Worm (Caenorhabditis elegans) whole organism, young adult: ENCODE measurements around the gene epn-1.
A peak's percentile ranks its signal among the peaks of the same experiment; 100 is the strongest.

Experiments used
- B0035.1 ChIP-seq: sonication (generic microtip); optimal IDR thresholded peaks from 2 replicates; lab custom pipeline; 2016; ENCODE audit warnings: missing genetic modification characterization, mild to moderate bottlenecking, missing compliant biosample characterization, missing genotype, missing genetic modification reagents
- D2030.7 ChIP-seq: fragments of 200-800 bp; sonication (Bioruptor generic); IDR thresholded peaks from 2 replicates; pipeline ENCODE4 v1.3.6; 2022; ENCODE audit warnings: missing genetic modification reagents, missing genetic modification characterization, missing compliant biosample characterization
- F22D6.2 ChIP-seq: sonication (generic microtip); optimal IDR thresholded peaks from 2 replicates; lab custom pipeline; 2016; ENCODE audit warnings: mild to moderate bottlenecking, missing genetic modification characterization, missing compliant biosample characterization
- F39B2.1 ChIP-seq: fragments of 200-800 bp; sonication (Bioruptor generic); IDR thresholded peaks from 2 replicates; pipeline ENCODE4 v1.3.6; 2022; ENCODE audit warnings: missing genetic modification reagents, missing genetic modification characterization, missing compliant biosample characterization
- Y67H2A.10 ChIP-seq: fragments of 200-800 bp; sonication (Bioruptor generic); conservative IDR thresholded peaks from 2 replicates; pipeline ENCODE4 v1.3.6; 2022; ENCODE audit warnings: missing genetic modification reagents, missing genetic modification characterization, missing compliant biosample characterization
- aptf-2 ChIP-seq: fragments of 200-800 bp; sonication (Bioruptor generic); conservative IDR thresholded peaks from 2 replicates; pipeline ENCODE4 v1.3.6; 2022; ENCODE audit warnings: missing genetic modification reagents, missing genetic modification characterization, missing compliant biosample characterization
- attf-3 ChIP-seq: fragments of 200-800 bp; sonication (Bioruptor generic); conservative IDR thresholded peaks from 2 replicates; pipeline ENCODE4 v1.3.6; 2022; ENCODE audit warnings: missing genetic modification reagents, missing genetic modification characterization, missing compliant biosample characterization
- bed-1 ChIP-seq: fragments of 200-800 bp; sonication (Bioruptor generic); IDR thresholded peaks from 2 replicates; pipeline ENCODE4 v1.3.6; 2022; ENCODE audit warnings: missing genetic modification reagents, missing genetic modification characterization, missing compliant biosample characterization
- bed-2 ChIP-seq: fragments of 200-800 bp; sonication (Bioruptor generic); IDR thresholded peaks from 2 replicates; pipeline ENCODE4 v1.3.6; 2022; ENCODE audit warnings: missing genetic modification reagents, missing genetic modification characterization, missing compliant biosample characterization
- ceh-100 ChIP-seq: fragments of 200-800 bp; sonication (Bioruptor generic); IDR thresholded peaks from 2 replicates; pipeline ENCODE4 v1.3.6; 2022; ENCODE audit warnings: missing genetic modification reagents, missing genetic modification characterization, missing compliant biosample characterization
- ceh-79 ChIP-seq: sonication (generic microtip); optimal IDR thresholded peaks from 2 replicates; lab custom pipeline; 2017; ENCODE audit warnings: mild to moderate bottlenecking, missing genetic modification characterization, missing compliant biosample characterization
- chd-7 ChIP-seq: sonication (generic microtip); optimal IDR thresholded peaks from 2 replicates; lab custom pipeline; 2016; ENCODE audit warnings: mild to moderate bottlenecking, missing genetic modification characterization, moderate library complexity, missing compliant biosample characterization
- dox-1 ChIP-seq: fragments of 200-800 bp; sonication (Bioruptor generic); IDR thresholded peaks from 2 replicates; pipeline ENCODE4 v1.3.6; 2022; ENCODE audit warnings: missing genetic modification reagents, missing genetic modification characterization, missing compliant biosample characterization
- egl-18 ChIP-seq: fragments of 200-800 bp; sonication (Bioruptor generic); IDR thresholded peaks from 2 replicates; pipeline ENCODE4 v1.3.6; 2022; ENCODE audit warnings: missing genetic modification reagents, missing genetic modification characterization, missing compliant biosample characterization
- ekl-4 ChIP-seq: fragments of 200-800 bp; sonication (Bioruptor generic); IDR thresholded peaks from 2 replicates; pipeline ENCODE4 v1.3.6; 2022; ENCODE audit warnings: missing genetic modification reagents, missing genetic modification characterization, missing compliant biosample characterization
- hlh-12 ChIP-seq: sonication (generic microtip); optimal IDR thresholded peaks from 2 replicates; lab custom pipeline; 2016; ENCODE audit warnings: missing genetic modification characterization, missing compliant biosample characterization
- hsf-1 ChIP-seq: fragments of 200-800 bp; sonication (Bioruptor generic); IDR thresholded peaks from 2 replicates; pipeline ENCODE4 v1.3.6; 2022; ENCODE audit warnings: missing genetic modification reagents, missing genetic modification characterization, missing compliant biosample characterization
- let-526 ChIP-seq: fragments of 200-800 bp; sonication (Bioruptor generic); IDR thresholded peaks from 2 replicates; pipeline ENCODE4 v1.3.6; 2022; ENCODE audit warnings: missing genetic modification reagents, missing genetic modification characterization, missing compliant biosample characterization
- lin-40 ChIP-seq: sonication (generic microtip); optimal IDR thresholded peaks from 2 replicates; lab custom pipeline; 2016; ENCODE audit warnings: missing genetic modification characterization, mild to moderate bottlenecking, missing compliant biosample characterization, missing genotype, missing genetic modification reagents
- lir-1 ChIP-seq: fragments of 200-800 bp; sonication (Bioruptor generic); conservative IDR thresholded peaks from 2 replicates; pipeline ENCODE4 v1.3.6; 2022; ENCODE audit warnings: missing genetic modification reagents, missing genetic modification characterization, missing compliant biosample characterization
- lsl-1 ChIP-seq: fragments of 200-800 bp; sonication (Bioruptor generic); optimal IDR thresholded peaks from 2 replicates; lab custom pipeline; 2018; ENCODE audit warnings: mild to moderate bottlenecking, missing genetic modification characterization, moderate library complexity, missing compliant biosample characterization
- mel-28 ChIP-seq: sonication (generic microtip); optimal IDR thresholded peaks from 2 replicates; lab custom pipeline; 2016; ENCODE audit warnings: borderline replicate concordance, mild to moderate bottlenecking, missing genetic modification characterization, missing compliant biosample characterization
- nhr-120 ChIP-seq: fragments of 200-800 bp; sonication (Bioruptor generic); IDR thresholded peaks from 2 replicates; pipeline ENCODE4 v1.3.6; 2022; ENCODE audit warnings: missing genetic modification characterization, missing compliant biosample characterization
- nhr-27 ChIP-seq: fragments of 200-800 bp; sonication (Bioruptor generic); optimal IDR thresholded peaks from 2 replicates; lab custom pipeline; 2018; ENCODE audit warnings: mild to moderate bottlenecking, missing genetic modification characterization, moderate library complexity, missing compliant biosample characterization
- nhr-80 ChIP-seq: sonication (generic microtip); optimal IDR thresholded peaks from 2 replicates; lab custom pipeline; 2016; ENCODE audit warnings: missing genetic modification characterization, missing compliant biosample characterization
- repo-1 ChIP-seq: sonication (generic microtip); optimal IDR thresholded peaks from 2 replicates; lab custom pipeline; 2017; ENCODE audit warnings: mild to moderate bottlenecking, missing genetic modification characterization, missing compliant biosample characterization
- snpc-1.3 ChIP-seq: sonication (generic microtip); optimal IDR thresholded peaks from 2 replicates; lab custom pipeline; 2017; ENCODE audit warnings: missing genetic modification characterization, mild to moderate bottlenecking, missing compliant biosample characterization, antibody characterized with exemption, moderate library complexity, missing genotype, missing genetic modification reagents; ENCODE audit not compliant: insufficient read depth
- snpc-4 ChIP-seq, 5 experiments: fragments of 150-350 bp in 1 of 5; sonication (generic microtip) in 4 of 5; optimal IDR thresholded peaks; 2 replicates each; lab custom pipeline; 2014 to 2018; ENCODE audit warnings: missing genetic modification characterization in 5 of 5, missing biosample characterization in 3 of 5, antibody characterized with exemption in 2 of 5, mild to moderate bottlenecking in 2 of 5, missing compliant biosample characterization in 2 of 5, missing genotype in 2 of 5, moderate library complexity in 2 of 5, missing genetic modification reagents in 1 of 5
- somi-1 ChIP-seq: fragments of 200-800 bp; sonication (Bioruptor generic); optimal IDR thresholded peaks from 2 replicates; lab custom pipeline; 2018; ENCODE audit warnings: mild to moderate bottlenecking, missing genetic modification characterization, missing compliant biosample characterization
- tlf-1 ChIP-seq: fragments of 200-800 bp; sonication (Bioruptor generic); optimal IDR thresholded peaks from 2 replicates; lab custom pipeline; 2018; ENCODE audit warnings: mild to moderate bottlenecking, missing genetic modification characterization, missing compliant biosample characterization

Gene epn-1

DNA sequence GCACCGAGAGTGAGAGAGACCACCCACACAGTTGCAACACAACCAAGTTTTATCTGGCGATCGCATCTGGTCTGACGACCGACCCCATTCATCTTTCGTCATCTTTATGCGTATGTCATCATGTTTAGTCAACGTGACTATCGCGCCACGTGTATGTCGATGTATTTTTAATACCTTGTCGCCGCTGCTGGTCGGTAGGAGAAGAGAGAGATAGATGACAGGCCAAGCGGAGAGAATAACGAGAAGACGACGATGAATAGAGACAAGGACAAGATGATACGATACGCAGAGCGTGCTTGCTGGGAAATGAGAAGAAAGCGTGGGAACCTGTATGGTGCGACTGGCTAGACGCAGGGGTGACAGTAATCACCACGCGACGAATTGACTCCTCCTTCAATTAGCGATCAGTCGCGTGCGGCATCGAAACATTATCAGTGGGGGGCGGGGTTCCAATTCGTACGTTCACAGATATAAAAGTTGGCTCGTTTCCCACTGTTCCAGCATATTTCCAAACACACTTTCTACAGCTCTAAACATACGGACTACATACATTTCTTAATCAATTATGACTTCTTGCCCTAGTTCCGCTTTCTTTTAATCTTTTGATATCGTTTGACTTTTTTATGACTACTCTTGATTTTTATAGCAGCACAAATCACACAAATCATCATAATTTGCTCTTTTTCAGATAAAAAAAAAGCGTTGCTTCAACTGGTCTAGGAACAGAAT is 27.8 kb downstream of the epn-1 start, which contains the start of gene tatn-1 (continued):
- TF ChIP-seq D2030.7 (GFP tag; lab: Robert Waterston, UW) (no peak), dox-1 (GFP tag; lab: Robert Waterston, UW) (0 out of 2 replicates have a peak, but pooled peaks have one; percentile 36), bed-2 (GFP tag; lab: Robert Waterston, UW) (no peak), let-526 (GFP tag; lab: Robert Waterston, UW) (no peak), F39B2.1 (GFP tag; lab: Robert Waterston, UW) (no peak), tlf-1 (GFP tag; lab: Kevin White, UChicago) (peak; percentile 24)

- TF ChIP-seq somi-1 (GFP tag; lab: Kevin White, UChicago) (no peak), hsf-1 (GFP tag; lab: Robert Waterston, UW) (0 out of 2 replicates have a peak, but pooled peaks have one; percentile 37)
These were observed 30.8 kb downstream of the epn-1 start for ce11 chrX:14787557-14787932.

ce11 chrX:14786821-14787556 is 31.3 kb downstream of the epn-1 start:
- TF ChIP-seq attf-3 (GFP tag; lab: Robert Waterston, UW) (no peak), nhr-27 (no peak), aptf-2 (GFP tag; lab: Robert Waterston, UW) (no peak), snpc-4 (GFP tag; optimal IDR thresholded peaks at IDR 0.05; lab: Kevin White, UChicago) (no peak), snpc-4 (tag; optimal IDR thresholded peaks at IDR 0.05; lab: Kevin White, UChicago) (no peak), F22D6.2 (tag; lab: Kevin White, UChicago) (no peak), Y67H2A.10 (GFP tag; lab: Robert Waterston, UW) (no peak), tlf-1 (GFP tag; lab: Kevin White, UChicago) (no peak), ekl-4 (GFP tag; lab: Robert Waterston, UW) (no peak), ceh-79 (tag; lab: Kevin White, UChicago) (no peak), lin-40 (tag; lab: Kevin White, UChicago) (peak; percentile 5), ceh-100 (GFP tag; lab: Robert Waterston, UW) (no peak), chd-7 (tag; lab: Kevin White, UChicago) (no peak), hlh-12 (tag; lab: Kevin White, UChicago) (no peak), snpc-1.3 (tag; lab: Kevin White, UChicago) (no peak), hsf-1 (GFP tag; lab: Robert Waterston, UW) (no peak; the same call in 1 of the 2 replicates), B0035.1 (tag; lab: Kevin White, UChicago) (no peak), lir-1 (GFP tag; lab: Robert Waterston, UW) (no peak), nhr-120 (GFP tag; lab: Robert Waterston, UW) (no peak), egl-18 (GFP tag; lab: Robert Waterston, UW) (no peak), repo-1 (tag; lab: Kevin White, UChicago) (no peak), somi-1 (GFP tag; lab: Kevin White, UChicago) (peak; percentile 19), lsl-1 (GFP tag; lab: Kevin White, UChicago) (no peak), mel-28 (tag; lab: Kevin White, UChicago) (no peak), nhr-80 (tag; lab: Kevin White, UChicago) (peak; percentile 35), bed-1 (GFP tag; lab: Robert Waterston, UW) (no peak)
